Fruit fly (Drosophila melanogaster): ENCODE results near the gene CG33169.

CG33169 gene

dm6 chr3L:22865061-22865418 is 1.4 kb downstream of the CG33169 start (continued):
- TF ChIP-seq CG31441 (GFP tag; IDR thresholded peaks at IDR 0.05) (peak; percentile 85), CG10209 (GFP tag; optimal IDR thresholded peaks at IDR 0.05) (peak; percentile 67), CG34422 (GFP tag; IDR thresholded peaks at IDR 0.05) (no peak), CG8281 (tag; optimal IDR thresholded peaks at IDR 0.05) (no peak), Fer2 (tag; optimal IDR thresholded peaks at IDR 0.05) (peak; percentile 5), Ptx1 (GFP tag; IDR thresholded peaks at IDR 0.05) (peak; percentile 69), CG18476 (GFP tag; optimal IDR thresholded peaks at IDR 0.05) (peak; percentile 18), sim (GFP tag; IDR thresholded peaks at IDR 0.05) (no peak), CG7839 (tag; optimal IDR thresholded peaks at IDR 0.05) (peak; percentile 86), emc (GFP tag; optimal IDR thresholded peaks at IDR 0.05) (no peak), CkIIα-i1 (GFP tag; IDR thresholded peaks at IDR 0.05) (no peak), mirr (GFP tag; optimal IDR thresholded peaks at IDR 0.05) (no peak), Gug (GFP tag; IDR thresholded peaks at IDR 0.05) (peak; percentile 24; the same call in 1 of the 4 replicates), bab2 (GFP tag; optimal IDR thresholded peaks at IDR 0.05) (peak; percentile 22), Kr (GFP tag; optimal IDR thresholded peaks at IDR 0.05) (no peak), seq (GFP tag; IDR thresholded peaks at IDR 0.05) (peak; percentile 69), CG10565 (GFP tag; optimal IDR thresholded peaks at IDR 0.05) (no peak), CG12071 (GFP tag; optimal IDR thresholded peaks at IDR 0.05) (peak; percentile 40), TFAM (GFP tag; optimal IDR thresholded peaks at IDR 0.05) (no peak), tx (GFP tag; optimal IDR thresholded peaks at IDR 0.05) (no peak), vnd (GFP tag; IDR thresholded peaks at IDR 0.05; ENCODE audit: partially characterized antibody) (no peak), CG10654 (GFP tag; optimal IDR thresholded peaks at IDR 0.05) (peak; percentile 43), tin (GFP tag; optimal IDR thresholded peaks at IDR 0.05) (peak; percentile 31), CG31388 (GFP tag; optimal IDR thresholded peaks at IDR 0.05) (no peak), CG15011 (GFP tag; optimal IDR thresholded peaks at IDR 0.05) (peak; percentile 35), Neu2 (GFP tag; optimal IDR thresholded peaks at IDR 0.05; ENCODE audit: borderline replicate concordance) (no peak), Ada2b (GFP tag; IDR thresholded peaks at IDR 0.05) (peak; percentile 71; the same call in 1 of the 2 replicates), CG15514 (GFP tag; optimal IDR thresholded peaks at IDR 0.05) (peak; percentile 22), lov (optimal IDR thresholded peaks at IDR 0.05) (no peak), lov (GFP tag; IDR thresholded peaks at IDR 0.05) (no peak), CG6654 (GFP tag; optimal IDR thresholded peaks at IDR 0.05) (no peak), dmrt11E (tag; optimal IDR thresholded peaks at IDR 0.05) (peak; percentile 2), fd64A (GFP tag; optimal IDR thresholded peaks at IDR 0.05) (no peak), CG6765 (GFP tag; optimal IDR thresholded peaks at IDR 0.05) (peak; percentile 4), scrt (GFP tag; optimal IDR thresholded peaks at IDR 0.05) (peak; percentile 34), klu (GFP tag; IDR thresholded peaks at IDR 0.05) (0 out of 2 replicates have a peak, but pooled peaks have one; percentile 18), Six4 (GFP tag; optimal IDR thresholded peaks at IDR 0.05) (peak; percentile 26), Atf6 (GFP tag; IDR thresholded peaks at IDR 0.05) (peak; percentile 81), Nf-YB (GFP tag; optimal IDR thresholded peaks at IDR 0.05) (peak; percentile 57), H15 (GFP tag; IDR thresholded peaks at IDR 0.05) (peak; percentile 57; the same call in 1 of the 3 replicates), Gsc (GFP tag; IDR thresholded peaks at IDR 0.05) (no peak), fu2 (GFP tag; optimal IDR thresholded peaks at IDR 0.05) (no peak), sug (tag; optimal IDR thresholded peaks at IDR 0.05) (peak; percentile 34), sqz (GFP tag; optimal IDR thresholded peaks at IDR 0.05) (peak; percentile 28), cato (GFP tag; optimal IDR thresholded peaks at IDR 0.05; ENCODE audit: borderline replicate concordance) (peak; percentile 32), Eip74EF (GFP tag; optimal IDR thresholded peaks at IDR 0.05) (peak in 1 of 2 experiments; percentile 71), CG4404 (GFP tag; IDR thresholded peaks at IDR 0.05) (no peak), CG14441 (GFP tag; IDR thresholded peaks at IDR 0.05) (peak; percentile 59), CG9932 (GFP tag; IDR thresholded peaks at IDR 0.05) (peak; percentile 70), otp (GFP tag; IDR thresholded peaks at IDR 0.05) (no peak), Side (GFP tag; optimal IDR thresholded peaks at IDR 0.05) (no peak), HHEX (GFP tag; optimal IDR thresholded peaks at IDR 0.05) (peak; percentile 68)
